Worm (Caenorhabditis elegans) whole organism, L1 larva: ENCODE data around the gene catp-6.
A peak's percentile ranks its signal among the peaks of the same experiment; 100 is the strongest.

Experiments
- alr-1 ChIP-seq: fragments of 200-800 bp; sonication (Bioruptor generic); optimal IDR thresholded peaks from 2 replicates; lab custom pipeline; 2018; ENCODE audit warnings: borderline replicate concordance, mild to moderate bottlenecking, missing genetic modification characterization, missing compliant biosample characterization
- ama-1 ChIP-seq: fragments of 150-350 bp; optimal IDR thresholded peaks from 2 replicates; lab custom pipeline; 2014
- ceh-8 ChIP-seq: fragments of 200-800 bp; sonication (Bioruptor generic); optimal IDR thresholded peaks from 2 replicates; lab custom pipeline; 2018; ENCODE audit warnings: mild to moderate bottlenecking, missing genetic modification characterization, moderate library complexity, missing compliant biosample characterization
- ceh-82 ChIP-seq, 3 experiments: fragments of 150-350 bp in 1 of 3; sonication (generic microtip) in 2 of 3; optimal IDR thresholded peaks; 2 replicates each; lab custom pipeline; 2014 to 2017; ENCODE audit warnings: missing biosample characterization in 3 of 3, missing genetic modification characterization in 3 of 3
- ceh-90 ChIP-seq: sonication (generic microtip); optimal IDR thresholded peaks from 2 replicates; lab custom pipeline; 2016; ENCODE audit warnings: missing genetic modification characterization, missing compliant biosample characterization
- ces-1 ChIP-seq: fragments of 150-350 bp; optimal IDR thresholded peaks from 2 replicates; lab custom pipeline; 2014; ENCODE audit warnings: missing biosample characterization, missing genetic modification reagents, missing genetic modification characterization
- dpl-1 ChIP-seq, 3 experiments: fragments of 150-350 bp in 2 of 3; sonication (generic microtip) in 1 of 3; optimal IDR thresholded peaks; 2 replicates each; lab custom pipeline; 2014 to 2017; ENCODE audit warnings: missing biosample characterization in 3 of 3, missing genetic modification characterization in 3 of 3, missing genetic modification reagents in 3 of 3
- dsc-1 ChIP-seq: sonication (generic microtip); optimal IDR thresholded peaks from 2 replicates; lab custom pipeline; 2016; ENCODE audit warnings: mild to moderate bottlenecking, missing genetic modification characterization, missing compliant biosample characterization
- efl-1 ChIP-seq, 4 experiments: fragments of 150-350 bp; optimal IDR thresholded peaks in 3 of 4; peaks in 1 of 4; 1 replicate in 1 of 4; 2 replicates in 3 of 4; lab custom pipeline; 2014; ENCODE audit warnings: missing biosample characterization in 2 of 4, missing genetic modification characterization in 2 of 4, missing genetic modification reagents in 2 of 4
- efl-3 ChIP-seq: fragments of 200-800 bp; sonication (Bioruptor generic); optimal IDR thresholded peaks from 2 replicates; lab custom pipeline; 2018; ENCODE audit warnings: mild to moderate bottlenecking, missing genetic modification characterization, missing compliant biosample characterization
- egl-13 ChIP-seq: sonication (generic microtip); optimal IDR thresholded peaks from 2 replicates; lab custom pipeline; 2016; ENCODE audit warnings: missing genotype, missing genetic modification reagents, missing genetic modification characterization, missing compliant biosample characterization
- elt-3 ChIP-seq, 6 experiments: fragments of 150-350 bp in 1 of 6; sonication (generic microtip); optimal IDR thresholded peaks; 2 replicates each; lab custom pipeline; 2017 to 2018; ENCODE audit warnings: missing biosample characterization in 6 of 6, missing genetic modification characterization in 6 of 6, inconsistent platforms in 1 of 6
- fkh-10 ChIP-seq: sonication (generic microtip); optimal IDR thresholded peaks from 2 replicates; lab custom pipeline; 2017; ENCODE audit warnings: missing biosample characterization, missing genetic modification reagents, missing genetic modification characterization
- fkh-4 ChIP-seq: sonication (generic microtip); optimal IDR thresholded peaks from 2 replicates; lab custom pipeline; 2016; ENCODE audit warnings: missing compliant biosample characterization, missing genetic modification characterization, borderline replicate concordance
- fkh-8 ChIP-seq: sonication (generic microtip); optimal IDR thresholded peaks from 2 replicates; lab custom pipeline; 2016; ENCODE audit warnings: mild to moderate bottlenecking, missing genetic modification characterization, missing compliant biosample characterization
- fos-1 ChIP-seq: fragments of 150-350 bp; optimal IDR thresholded peaks from 2 replicates; lab custom pipeline; 2014; ENCODE audit warnings: missing biosample characterization, missing genetic modification characterization
- hlh-17 ChIP-seq: fragments of 200-800 bp; sonication (Bioruptor generic); optimal IDR thresholded peaks from 2 replicates; lab custom pipeline; 2018; ENCODE audit warnings: missing genetic modification characterization, mild to moderate bottlenecking, missing compliant biosample characterization, moderate library complexity, borderline replicate concordance
- hlh-4 ChIP-seq: sonication (generic microtip); optimal IDR thresholded peaks from 2 replicates; lab custom pipeline; 2016; ENCODE audit warnings: mild to moderate bottlenecking, missing genetic modification characterization, missing compliant biosample characterization
- irx-1 ChIP-seq: sonication (generic microtip); optimal IDR thresholded peaks from 2 replicates; lab custom pipeline; 2016; ENCODE audit warnings: missing genetic modification characterization, missing compliant biosample characterization
- lin-13 ChIP-seq: fragments of 150-350 bp; optimal IDR thresholded peaks from 2 replicates; lab custom pipeline; 2014; ENCODE audit warnings: missing biosample characterization, missing genetic modification reagents, missing genetic modification characterization
- lin-14 ChIP-seq: fragments of 200-800 bp; sonication (Bioruptor generic); optimal IDR thresholded peaks from 2 replicates; lab custom pipeline; 2018; ENCODE audit warnings: mild to moderate bottlenecking, missing genetic modification characterization, moderate library complexity, missing compliant biosample characterization
- lin-35 ChIP-seq, 2 experiments: fragments of 150-350 bp; optimal IDR thresholded peaks; 2 replicates each; lab custom pipeline; 2014; ENCODE audit warnings: missing biosample characterization in 2 of 2, missing genetic modification characterization in 2 of 2, missing genetic modification reagents in 2 of 2
- lir-3 ChIP-seq: sonication (generic microtip); optimal IDR thresholded peaks from 2 replicates; lab custom pipeline; 2016; ENCODE audit warnings: mild to moderate bottlenecking, missing genetic modification characterization, moderate library complexity, missing compliant biosample characterization; ENCODE audit not compliant: poor library complexity
- lsy-2 ChIP-seq, 2 experiments: fragments of 150-350 bp; optimal IDR thresholded peaks; 2 replicates each; lab custom pipeline; 2014; ENCODE audit warnings: missing biosample characterization in 2 of 2, missing genetic modification characterization in 2 of 2
- mdl-1 ChIP-seq, 2 experiments: fragments of 150-350 bp; optimal IDR thresholded peaks; 2 replicates each; lab custom pipeline; 2014 to 2017; ENCODE audit warnings: missing biosample characterization in 2 of 2, missing genetic modification characterization in 2 of 2, inconsistent platforms in 1 of 2
- nhr-12 ChIP-seq: sonication (generic microtip); optimal IDR thresholded peaks from 2 replicates; lab custom pipeline; 2017; ENCODE audit warnings: missing biosample characterization, missing genetic modification characterization
- nhr-19 ChIP-seq: fragments of 200-800 bp; sonication (Bioruptor generic); conservative IDR thresholded peaks from 2 replicates; pipeline ENCODE4 v1.3.6; 2022; ENCODE audit warnings: missing genetic modification characterization, missing compliant biosample characterization
- nhr-47 ChIP-seq: sonication (generic microtip); optimal IDR thresholded peaks from 2 replicates; lab custom pipeline; 2016; ENCODE audit warnings: mild to moderate bottlenecking, missing genetic modification characterization, moderate library complexity, missing compliant biosample characterization
- nhr-71 ChIP-seq: sonication (generic microtip); optimal IDR thresholded peaks from 2 replicates; lab custom pipeline; 2016; ENCODE audit warnings: mild to moderate bottlenecking, missing genetic modification characterization, moderate library complexity, missing compliant biosample characterization
- nhr-77 ChIP-seq: fragments of 150-350 bp; optimal IDR thresholded peaks from 2 replicates; lab custom pipeline; 2014; ENCODE audit warnings: missing biosample characterization, missing genetic modification characterization
- nhr-84 ChIP-seq: sonication (generic microtip); optimal IDR thresholded peaks from 2 replicates; lab custom pipeline; 2017; ENCODE audit warnings: missing biosample characterization, missing genetic modification characterization
- nhr-90 ChIP-seq: sonication (generic microtip); optimal IDR thresholded peaks from 2 replicates; lab custom pipeline; 2016; ENCODE audit warnings: mild to moderate bottlenecking, missing genetic modification characterization, missing compliant biosample characterization; ENCODE audit not compliant: poor library complexity
- pax-3 ChIP-seq: fragments of 200-800 bp; sonication (Bioruptor generic); optimal IDR thresholded peaks from 2 replicates; lab custom pipeline; 2018; ENCODE audit warnings: mild to moderate bottlenecking, missing genetic modification characterization, moderate library complexity, missing compliant biosample characterization
- rnt-1 ChIP-seq: sonication (generic microtip); optimal IDR thresholded peaks from 2 replicates; lab custom pipeline; 2016; ENCODE audit warnings: mild to moderate bottlenecking, missing genetic modification characterization, moderate library complexity, missing compliant biosample characterization
- skn-1 ChIP-seq: fragments of 150-350 bp; optimal IDR thresholded peaks from 2 replicates; lab custom pipeline; 2014; ENCODE audit warnings: missing biosample characterization, missing genetic modification characterization
- snu-23 ChIP-seq: sonication (generic microtip); optimal IDR thresholded peaks from 2 replicates; lab custom pipeline; 2016; ENCODE audit warnings: missing genetic modification characterization, missing compliant biosample characterization
- sox-4 ChIP-seq: sonication (generic microtip); optimal IDR thresholded peaks from 2 replicates; lab custom pipeline; 2016; ENCODE audit warnings: missing genetic modification characterization, missing compliant biosample characterization
- sptf-1 ChIP-seq: fragments of 150-350 bp; optimal IDR thresholded peaks from 2 replicates; lab custom pipeline; 2014; ENCODE audit warnings: missing biosample characterization, missing genetic modification characterization
- swsn-7 ChIP-seq: sonication (generic microtip); optimal IDR thresholded peaks from 2 replicates; lab custom pipeline; 2016; ENCODE audit warnings: missing genetic modification characterization, missing compliant biosample characterization
- tbx-2 ChIP-seq: sonication (generic microtip); optimal IDR thresholded peaks from 2 replicates; lab custom pipeline; 2016; ENCODE audit warnings: missing genetic modification characterization, missing compliant biosample characterization
- unc-62 ChIP-seq: fragments of 150-350 bp; optimal IDR thresholded peaks from 2 replicates; lab custom pipeline; 2014; ENCODE audit warnings: missing biosample characterization, missing genetic modification reagents, missing genetic modification characterization
- unc-98 ChIP-seq: fragments of 200-800 bp; sonication (Bioruptor generic); IDR thresholded peaks from 2 replicates; pipeline ENCODE4 v1.3.6; 2022; ENCODE audit warnings: missing genetic modification characterization, missing compliant biosample characterization
- vab-15 ChIP-seq: sonication (generic microtip); optimal IDR thresholded peaks from 2 replicates; lab custom pipeline; 2017; ENCODE audit warnings: missing genotype, mild to moderate bottlenecking, missing genetic modification characterization, missing compliant biosample characterization
- zag-1 ChIP-seq: fragments of 150-350 bp; optimal IDR thresholded peaks from 2 replicates; lab custom pipeline; 2014; ENCODE audit warnings: missing biosample characterization, missing genetic modification characterization
- zip-4 ChIP-seq: fragments of 200-800 bp; sonication (Bioruptor generic); optimal IDR thresholded peaks from 2 replicates; lab custom pipeline; 2018; ENCODE audit warnings: mild to moderate bottlenecking, missing genetic modification characterization, moderate library complexity, missing compliant biosample characterization
- ztf-11 ChIP-seq, 2 experiments: sonication (generic microtip); optimal IDR thresholded peaks; 2 replicates each; lab custom pipeline; 2016 to 2017; ENCODE audit warnings: missing genetic modification characterization in 2 of 2, missing biosample characterization in 1 of 2, missing compliant biosample characterization in 1 of 2
- ztf-4 ChIP-seq: fragments of 150-350 bp; optimal IDR thresholded peaks from 2 replicates; lab custom pipeline; 2014; ENCODE audit warnings: missing biosample characterization, missing genetic modification characterization

catp-6 gene

ce11 chrIV:9798307-9798706, 26.1 kb downstream of the catp-6 start:
- TF ChIP-seq lin-13 (no peak), fkh-8 (tag; lab: Kevin White, UChicago) (peak; percentile 3), nhr-90 (tag; lab: Kevin White, UChicago) (no peak), unc-62 (GFP tag; lab: Kevin White, UChicago) (no peak), ceh-8 (peak; percentile 46), dsc-1 (tag; lab: Kevin White, UChicago) (peak; percentile 54), efl-3 (GFP tag; lab: Kevin White, UChicago) (no peak), nhr-71 (tag; lab: Kevin White, UChicago) (peak; percentile 40), nhr-47 (tag; lab: Kevin White, UChicago) (peak; percentile 8), nhr-12 (no peak), dpl-1 (GFP tag; optimal IDR thresholded peaks at IDR 0.05; lab: Kevin White, UChicago) (no peak), sptf-1 (tag; lab: Kevin White, UChicago) (no peak), ces-1 (GFP tag; lab: Kevin White, UChicago) (peak; percentile 72), hlh-17 (GFP tag; lab: Kevin White, UChicago) (no peak), zag-1 (tag; lab: Kevin White, UChicago) (no peak), mdl-1 (tag; optimal IDR thresholded peaks at IDR 0.05; lab: Kevin White, UChicago) (no peak), fkh-10 (GFP tag; lab: Kevin White, UChicago) (peak; percentile 52), lin-14 (GFP tag; lab: Kevin White, UChicago) (peak; percentile 71)

ce11 chrIV:9797304-9798003, 26.9 kb downstream of the catp-6 start, which contains the start of gene T13F2.2:
TSS of gene T13F2.2 (minus strand) at chrIV:9797354.
- TF ChIP-seq snu-23 (GFP tag; lab: Kevin White, UChicago) (no peak), lsy-2 (tag; optimal IDR thresholded peaks at IDR 0.05; lab: Kevin White, UChicago) (peak; percentile 8 to 38), nhr-71 (tag; lab: Kevin White, UChicago) (peak; percentile 24), dsc-1 (tag; lab: Kevin White, UChicago) (peak; percentile 25), tbx-2 (peak; percentile 16), ceh-82 (tag; optimal IDR thresholded peaks at IDR 0.05; lab: Kevin White, UChicago) (no peak), skn-1 (tag; lab: Kevin White, UChicago) (no peak), nhr-19 (GFP tag; lab: Robert Waterston, UW) (no peak), sptf-1 (tag; lab: Kevin White, UChicago) (no peak), zip-4 (GFP tag; lab: Kevin White, UChicago) (no peak), pax-3 (no peak), fos-1 (tag; lab: Kevin White, UChicago) (no peak), lin-14 (GFP tag; lab: Kevin White, UChicago) (peak; percentile 33), swsn-7 (no peak), irx-1 (tag; lab: Kevin White, UChicago) (peak; percentile 32), vab-15 (tag; lab: Kevin White, UChicago) (no peak), lin-35 (GFP tag; optimal IDR thresholded peaks at IDR 0.05; lab: Kevin White, UChicago) (peak in 1 of 2 experiments; percentile 15), efl-1 (optimal IDR thresholded peaks at IDR 0.05; lab: Kevin White, UChicago) (peak in 1 of 2 experiments; percentile 18), efl-1 (GFP tag; optimal IDR thresholded peaks at IDR 0.05 in 1 of 2; lab: Kevin White, UChicago) (peak in 1 of 2 experiments; percentile 53), rnt-1 (tag; lab: Kevin White, UChicago) (peak; percentile 65), sox-4 (tag; lab: Kevin White, UChicago) (no peak), nhr-47 (tag; lab: Kevin White, UChicago) (no peak), elt-3 (tag; optimal IDR thresholded peaks at IDR 0.05; lab: Kevin White, UChicago) (no peak), ztf-4 (tag; lab: Kevin White, UChicago) (no peak), egl-13 (no peak), nhr-84 (tag; lab: Kevin White, UChicago) (no peak), unc-62 (GFP tag; lab: Kevin White, UChicago) (no peak), dpl-1 (GFP tag; optimal IDR thresholded peaks at IDR 0.05; lab: Kevin White, UChicago) (peak in 2 of 3 experiments; percentile 21 to 45), hlh-4 (tag; lab: Kevin White, UChicago) (no peak), fkh-4 (tag; lab: Kevin White, UChicago) (peak; percentile 34), efl-3 (GFP tag; lab: Kevin White, UChicago) (no peak), fkh-10 (GFP tag; lab: Kevin White, UChicago) (no peak), unc-98 (GFP tag; lab: Robert Waterston, UW) (no peak), nhr-77 (tag; lab: Kevin White, UChicago) (no peak), ama-1 (lab: Kevin White, UChicago) (no peak), alr-1 (no peak), ceh-90 (peak; percentile 79), lir-3 (peak; percentile 63), ztf-11 (tag; optimal IDR thresholded peaks at IDR 0.05; lab: Kevin White, UChicago) (peak in 1 of 2 experiments; percentile 22)
